In the genomic region with DNA sequence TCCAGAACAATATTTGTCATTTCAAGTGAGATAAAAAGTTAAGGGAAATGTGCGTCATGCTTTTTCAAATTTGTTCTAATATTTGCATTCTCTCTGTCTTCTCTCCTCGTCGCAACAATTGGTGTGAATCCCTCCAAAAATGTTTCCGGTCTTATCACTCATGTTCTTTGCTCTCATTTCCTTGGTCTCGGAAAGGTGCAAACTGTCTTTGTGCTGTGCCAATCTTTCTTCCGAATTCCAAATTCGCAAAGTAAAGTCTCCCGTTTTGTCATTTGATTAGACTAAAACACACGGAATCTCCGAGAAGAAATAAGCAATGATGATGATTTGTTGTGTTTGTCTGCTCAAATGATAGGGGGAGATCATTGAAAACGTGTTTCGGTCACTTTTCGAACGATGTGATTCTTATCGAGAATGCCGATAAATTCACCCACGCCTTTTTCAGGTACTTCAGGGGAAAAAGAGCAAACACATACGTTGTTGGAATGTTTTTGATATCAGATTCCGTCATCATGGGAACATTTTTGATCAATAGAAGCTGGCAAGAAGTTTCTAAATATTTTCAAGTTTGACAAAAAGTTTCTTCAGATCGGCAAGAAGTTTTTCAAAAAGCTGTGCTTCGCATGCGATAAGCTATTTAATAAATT, we compare ENCODE assay signal across 5 worm cellular contexts.
TF ChIP-seq lines count a peak whose summit lies in the region.

No protein-coding gene starts in this region.

TF ChIP-seq in whole organism, L1 larva, 84 proteins besides CTCF, POLR2A, EP300 and RAD21:
- no peak for TF ChIP-seq efl-1 (optimal IDR thresholded peaks at IDR 0.05; lab: Kevin White, UChicago)
- TF ChIP-seq efl-1 (GFP tag; optimal IDR thresholded peaks at IDR 0.05 in 1 of 2; lab: Kevin White, UChicago): peak in 1 of 2 experiments; percentile 70
- TF ChIP-seq mdl-1 (tag; optimal IDR thresholded peaks at IDR 0.05; lab: Kevin White, UChicago): no peak
- no peak for TF ChIP-seq F16B12.6 (tag; optimal IDR thresholded peaks at IDR 0.05; lab: Kevin White, UChicago)
- TF ChIP-seq elt-2 (tag; optimal IDR thresholded peaks at IDR 0.05; lab: Kevin White, UChicago): peak; percentile 47

TF ChIP-seq in whole organism, L2 larva, 48 proteins besides CTCF, POLR2A, EP300 and RAD21:
- no peak for TF ChIP-seq mdl-1 (tag; optimal IDR thresholded peaks at IDR 0.05; lab: Kevin White, UChicago)
- TF ChIP-seq sma-9 (GFP tag; optimal IDR thresholded peaks at IDR 0.05; lab: Kevin White, UChicago): no peak
- TF ChIP-seq sma-9 (tag; optimal IDR thresholded peaks at IDR 0.05; lab: Kevin White, UChicago): no peak
- TF ChIP-seq sma-3 (GFP tag; optimal IDR thresholded peaks at IDR 0.05; lab: Kevin White, UChicago): no peak
- peak; percentile 50 for TF ChIP-seq nhr-129 (tag; optimal IDR thresholded peaks at IDR 0.05; lab: Kevin White, UChicago)

TF ChIP-seq in whole organism, L3 larva, 47 proteins besides CTCF, POLR2A, EP300 and RAD21:
- TF ChIP-seq pha-4 (tag; optimal IDR thresholded peaks at IDR 0.05; lab: Kevin White, UChicago) (peak; percentile 49), R02D3.7 (tag; optimal IDR thresholded peaks at IDR 0.05; lab: Kevin White, UChicago) (no peak), skn-1 (tag; optimal IDR thresholded peaks at IDR 0.05; lab: Kevin White, UChicago) (no peak), nhr-28 (tag; optimal IDR thresholded peaks at IDR 0.05; lab: Kevin White, UChicago) (no peak), nhr-76 (tag; optimal IDR thresholded peaks at IDR 0.05; lab: Kevin White, UChicago) (no peak), lsy-12 (tag; optimal IDR thresholded peaks at IDR 0.05; lab: Kevin White, UChicago) (no peak), ceh-9 (tag; optimal IDR thresholded peaks at IDR 0.05; lab: Kevin White, UChicago) (no peak), mml-1 (tag; optimal IDR thresholded peaks at IDR 0.05; lab: Kevin White, UChicago) (no peak), ceh-82 (tag; optimal IDR thresholded peaks at IDR 0.05; lab: Kevin White, UChicago) (no peak), pqm-1 (tag; optimal IDR thresholded peaks at IDR 0.05; lab: Kevin White, UChicago) (peak; percentile 45), hmg-11 (tag; optimal IDR thresholded peaks at IDR 0.05; lab: Kevin White, UChicago) (no peak), lin-39 (tag; optimal IDR thresholded peaks at IDR 0.05; lab: Kevin White, UChicago) (no peak), elt-2 (tag; optimal IDR thresholded peaks at IDR 0.05; lab: Kevin White, UChicago) (peak; percentile 65), nhr-77 (tag; optimal IDR thresholded peaks at IDR 0.05; lab: Kevin White, UChicago) (no peak), elt-1 (tag; optimal IDR thresholded peaks at IDR 0.05; lab: Kevin White, UChicago) (no peak), fkh-10 (GFP tag; optimal IDR thresholded peaks at IDR 0.05; lab: Kevin White, UChicago) (no peak), daf-12 (tag; optimal IDR thresholded peaks at IDR 0.05; lab: Kevin White, UChicago) (no peak), nhr-67 (tag; optimal IDR thresholded peaks at IDR 0.05; lab: Kevin White, UChicago) (no peak)

TF ChIP-seq in whole organism, L4 larva, 104 proteins besides CTCF, POLR2A, EP300 and RAD21:
- TF ChIP-seq aha-1 (tag; lab: Kevin White, UChicago) (peak; percentile 55), madf-9 (GFP tag; conservative IDR thresholded peaks at IDR 0.05; lab: Robert Waterston, UW) (no peak), dmd-9 (GFP tag; IDR thresholded peaks at IDR 0.05; lab: Robert Waterston, UW) (no peak), daf-16 (GFP tag; optimal IDR thresholded peaks at IDR 0.05; lab: Kevin White, UChicago) (no peak), daf-16 (tag; optimal IDR thresholded peaks at IDR 0.05; lab: Kevin White, UChicago) (peak; percentile 14), ztf-11 (tag; optimal IDR thresholded peaks at IDR 0.05; lab: Kevin White, UChicago) (no peak), hlh-11 (tag; optimal IDR thresholded peaks at IDR 0.05; lab: Kevin White, UChicago) (peak; percentile 5), daf-8 (GFP tag; IDR thresholded peaks at IDR 0.05; lab: Robert Waterston, UW) (no peak), T26A8.4 (GFP tag; IDR thresholded peaks at IDR 0.05; lab: Robert Waterston, UW) (no peak), nhr-28 (tag; optimal IDR thresholded peaks at IDR 0.05; lab: Kevin White, UChicago) (peak; percentile 28), Y5F2A.4 (GFP tag; optimal IDR thresholded peaks at IDR 0.05; lab: Kevin White, UChicago) (no peak), ces-1 (GFP tag; optimal IDR thresholded peaks at IDR 0.05; lab: Kevin White, UChicago) (no peak), pqm-1 (tag; optimal IDR thresholded peaks at IDR 0.05; lab: Kevin White, UChicago) (peak; percentile 13), dmd-8 (GFP tag; IDR thresholded peaks at IDR 0.05; lab: Robert Waterston, UW) (no peak), aly-2 (tag; optimal IDR thresholded peaks at IDR 0.05; lab: Kevin White, UChicago) (no peak), dmd-6 (GFP tag; IDR thresholded peaks at IDR 0.05; lab: Robert Waterston, UW) (peak; percentile 24; the same call in 1 of the 2 replicates)

TF ChIP-seq in whole organism, young adult, 124 proteins besides CTCF, POLR2A, EP300 and RAD21:
- TF ChIP-seq nhr-80 (tag; optimal IDR thresholded peaks at IDR 0.05; lab: Kevin White, UChicago) (peak; percentile 68), unc-130 (GFP tag; optimal IDR thresholded peaks at IDR 0.05; lab: Kevin White, UChicago) (no peak)
TF ChIP-seq in whole organism, young adult: peak in this region for 1.
